Comparison of ENCODE assay signal across 4 worm cellular contexts in genomic region chrIII:6606022-6606467, ce11.
TF ChIP-seq lines count a peak whose summit lies in the region.

No protein-coding gene starts in this region.

TF ChIP-seq in whole organism, L2 larva, 48 proteins besides CTCF, POLR2A, EP300 and RAD21 (continues in another document):
- no peak for TF ChIP-seq skn-1 (tag; optimal IDR thresholded peaks at IDR 0.05; lab: Kevin White, UChicago)
- no peak for TF ChIP-seq mbf-1 (tag; optimal IDR thresholded peaks at IDR 0.05; lab: Kevin White, UChicago)
- peak; percentile 63 for TF ChIP-seq mab-5 (tag; optimal IDR thresholded peaks at IDR 0.05; lab: Kevin White, UChicago)
- TF ChIP-seq aly-2 (tag; optimal IDR thresholded peaks at IDR 0.05; lab: Kevin White, UChicago): no peak
- TF ChIP-seq ceh-16 (tag; optimal IDR thresholded peaks at IDR 0.05; lab: Kevin White, UChicago): no peak
- TF ChIP-seq unc-39 (tag; optimal IDR thresholded peaks at IDR 0.05; lab: Kevin White, UChicago): no peak
- no peak for TF ChIP-seq elt-1 (tag; optimal IDR thresholded peaks at IDR 0.05; lab: Kevin White, UChicago)
- TF ChIP-seq nhr-11 (tag; optimal IDR thresholded peaks at IDR 0.05; lab: Kevin White, UChicago): no peak
- TF ChIP-seq nhr-23 (tag; optimal IDR thresholded peaks at IDR 0.05; lab: Kevin White, UChicago): no peak
- peak; percentile 86 for TF ChIP-seq C34F6.9 (tag; optimal IDR thresholded peaks at IDR 0.05; lab: Kevin White, UChicago)
- peak; percentile 52 for TF ChIP-seq nhr-25 (tag; optimal IDR thresholded peaks at IDR 0.05; lab: Kevin White, UChicago)
- TF ChIP-seq crh-2 (tag; optimal IDR thresholded peaks at IDR 0.05; lab: Kevin White, UChicago): peak; percentile 88
- TF ChIP-seq sma-3 (GFP tag; optimal IDR thresholded peaks at IDR 0.05; lab: Kevin White, UChicago): peak; percentile 78
- no peak for TF ChIP-seq nhr-237 (tag; optimal IDR thresholded peaks at IDR 0.05; lab: Kevin White, UChicago)
- peak; percentile 86 for TF ChIP-seq unc-55 (GFP tag; optimal IDR thresholded peaks at IDR 0.05; lab: Kevin White, UChicago)
- TF ChIP-seq nhr-77 (tag; optimal IDR thresholded peaks at IDR 0.05; lab: Kevin White, UChicago): no peak
- TF ChIP-seq snpc-4 (tag; optimal IDR thresholded peaks at IDR 0.05; lab: Kevin White, UChicago): peak; percentile 77
- peak; percentile 8 for TF ChIP-seq egl-27 (tag; optimal IDR thresholded peaks at IDR 0.05; lab: Kevin White, UChicago)
- peak; percentile 82 for TF ChIP-seq nhr-6 (tag; optimal IDR thresholded peaks at IDR 0.05; lab: Kevin White, UChicago)
- no peak for TF ChIP-seq elt-3 (tag; optimal IDR thresholded peaks at IDR 0.05; lab: Kevin White, UChicago)
- peak; percentile 52 to 86 for TF ChIP-seq lsy-2 (tag; optimal IDR thresholded peaks at IDR 0.05; lab: Kevin White, UChicago)
- TF ChIP-seq ama-1 (optimal IDR thresholded peaks at IDR 0.05; lab: Kevin White, UChicago): peak; percentile 73
- TF ChIP-seq gmeb-1 (tag; optimal IDR thresholded peaks at IDR 0.05; lab: Kevin White, UChicago): peak; percentile 55
- TF ChIP-seq F13H6.1 (tag; optimal IDR thresholded peaks at IDR 0.05; lab: Kevin White, UChicago): peak; percentile 73

TF ChIP-seq in whole organism, L4 larva, 104 proteins besides CTCF, POLR2A, EP300 and RAD21 (continues in another document):
- peak; percentile 77 for TF ChIP-seq duxl-1 (tag; optimal IDR thresholded peaks at IDR 0.05; lab: Kevin White, UChicago; ENCODE audit: poor library complexity)
- no peak for TF ChIP-seq unc-39 (tag; optimal IDR thresholded peaks at IDR 0.05; lab: Kevin White, UChicago)
- peak; percentile 86 for TF ChIP-seq mes-2 (tag; optimal IDR thresholded peaks at IDR 0.05; lab: Kevin White, UChicago; ENCODE audit: poor library complexity, severe bottlenecking)
- TF ChIP-seq ceh-32 (tag; optimal IDR thresholded peaks at IDR 0.05; lab: Kevin White, UChicago; ENCODE audit: poor library complexity): no peak
- TF ChIP-seq ces-1 (GFP tag; optimal IDR thresholded peaks at IDR 0.05; lab: Kevin White, UChicago): no peak
- peak; percentile 94 for TF ChIP-seq arid-1 (GFP tag; conservative IDR thresholded peaks at IDR 0.05; lab: Robert Waterston, UW)
- no peak for TF ChIP-seq ztf-11 (tag; optimal IDR thresholded peaks at IDR 0.05; lab: Kevin White, UChicago)
- TF ChIP-seq vab-7 (GFP tag; IDR thresholded peaks at IDR 0.05; lab: Robert Waterston, UW): 0 out of 2 replicates have a peak, but pooled peaks have one; percentile 10
- TF ChIP-seq dve-1 (tag; optimal IDR thresholded peaks at IDR 0.05; lab: Kevin White, UChicago; ENCODE audit: insufficient read depth): peak; percentile 86
- peak; percentile 54 for TF ChIP-seq sdz-12 (GFP tag; optimal IDR thresholded peaks at IDR 0.05; lab: Kevin White, UChicago)
- TF ChIP-seq lin-39 (tag; optimal IDR thresholded peaks at IDR 0.05; lab: Kevin White, UChicago): no peak
- no peak for TF ChIP-seq nhr-10 (tag; optimal IDR thresholded peaks at IDR 0.05; lab: Kevin White, UChicago)
- TF ChIP-seq aly-2 (tag; optimal IDR thresholded peaks at IDR 0.05; lab: Kevin White, UChicago): no peak
- TF ChIP-seq tra-1 (GFP tag; IDR thresholded peaks at IDR 0.05; lab: Robert Waterston, UW): peak; percentile 77
- TF ChIP-seq lin-13 (GFP tag; optimal IDR thresholded peaks at IDR 0.05; lab: Kevin White, UChicago): peak; percentile 7
- TF ChIP-seq lsy-2 (tag; optimal IDR thresholded peaks at IDR 0.05; lab: Kevin White, UChicago): peak; percentile 62 to 84
- TF ChIP-seq ctbp-1 (GFP tag; IDR thresholded peaks at IDR 0.05; lab: Robert Waterston, UW): peak; percentile 66
- 0 out of 2 replicates have a peak, but pooled peaks have one; percentile 25 for TF ChIP-seq dmd-9 (GFP tag; IDR thresholded peaks at IDR 0.05; lab: Robert Waterston, UW)
- TF ChIP-seq fos-1 (tag; optimal IDR thresholded peaks at IDR 0.05; lab: Kevin White, UChicago): no peak
- no peak for TF ChIP-seq aha-1 (tag; lab: Kevin White, UChicago)
- peak; percentile 29 for TF ChIP-seq F49E8.2 (tag; optimal IDR thresholded peaks at IDR 0.05; lab: Kevin White, UChicago; ENCODE audit: borderline replicate concordance)
- TF ChIP-seq Y105C5A.15 (GFP tag; IDR thresholded peaks at IDR 0.05; lab: Robert Waterston, UW): 0 out of 2 replicates have a peak, but pooled peaks have one; percentile 44

TF ChIP-seq in whole organism, late embryonic, 69 proteins besides CTCF, POLR2A, EP300 and RAD21 (continues in another document):
- TF ChIP-seq pqm-1 (tag; optimal IDR thresholded peaks at IDR 0.05; lab: Kevin White, UChicago) (no peak), ref-2 (tag; optimal IDR thresholded peaks at IDR 0.05; lab: Kevin White, UChicago) (peak; percentile 26), odd-2 (tag; optimal IDR thresholded peaks at IDR 0.05; lab: Kevin White, UChicago) (no peak), tbx-2 (tag; optimal IDR thresholded peaks at IDR 0.05; lab: Kevin White, UChicago) (peak; percentile 3), sox-4 (tag; optimal IDR thresholded peaks at IDR 0.05; lab: Kevin White, UChicago) (no peak), C38D4.7 (GFP tag; optimal IDR thresholded peaks at IDR 0.05; lab: Kevin White, UChicago) (no peak), unc-55 (GFP tag; optimal IDR thresholded peaks at IDR 0.05; lab: Kevin White, UChicago) (peak; percentile 80), ceh-31 (tag; optimal IDR thresholded peaks at IDR 0.05; lab: Kevin White, UChicago) (peak; percentile 13), ceh-2 (tag; optimal IDR thresholded peaks at IDR 0.05; lab: Kevin White, UChicago) (no peak), ceh-9 (tag; optimal IDR thresholded peaks at IDR 0.05; lab: Kevin White, UChicago) (no peak), hlh-30 (tag; optimal IDR thresholded peaks at IDR 0.05; lab: Kevin White, UChicago; ENCODE audit: insufficient read depth) (peak; percentile 61), hlh-8 (tag; optimal IDR thresholded peaks at IDR 0.05; lab: Kevin White, UChicago) (no peak), elt-2 (tag; optimal IDR thresholded peaks at IDR 0.05; lab: Kevin White, UChicago) (no peak), ceh-45 (GFP tag; IDR thresholded peaks at IDR 0.05; lab: Robert Waterston, UW) (no peak), ceh-14 (tag; optimal IDR thresholded peaks at IDR 0.05; lab: Kevin White, UChicago) (peak; percentile 17), fkh-10 (GFP tag; optimal IDR thresholded peaks at IDR 0.05; lab: Kevin White, UChicago) (no peak), nfya-1 (tag; optimal IDR thresholded peaks at IDR 0.05; lab: Kevin White, UChicago) (peak; percentile 80), ceh-34 (tag; optimal IDR thresholded peaks at IDR 0.05; lab: Kevin White, UChicago) (no peak), ceh-18 (tag; optimal IDR thresholded peaks at IDR 0.05; lab: Kevin White, UChicago) (peak; percentile 11), mec-3 (tag; optimal IDR thresholded peaks at IDR 0.05; lab: Kevin White, UChicago; ENCODE audit: borderline replicate concordance) (no peak), nhr-232 (tag; optimal IDR thresholded peaks at IDR 0.05; lab: Kevin White, UChicago) (no peak), pag-3 (tag; optimal IDR thresholded peaks at IDR 0.05; lab: Kevin White, UChicago; ENCODE audit: borderline replicate concordance) (no peak), lin-11 (tag; optimal IDR thresholded peaks at IDR 0.05; lab: Kevin White, UChicago) (no peak), zip-5 (tag; optimal IDR thresholded peaks at IDR 0.05; lab: Kevin White, UChicago) (no peak), ahr-1 (tag; optimal IDR thresholded peaks at IDR 0.05; lab: Kevin White, UChicago) (no peak), nhr-11 (tag; optimal IDR thresholded peaks at IDR 0.05; lab: Kevin White, UChicago) (no peak)

TF ChIP-seq in whole organism, mixed stage, embryonic, 35 proteins besides CTCF, POLR2A, EP300 and RAD21:
- TF ChIP-seq nhr-12 (tag; optimal IDR thresholded peaks at IDR 0.05; lab: Kevin White, UChicago): no peak
- no peak for TF ChIP-seq sem-2 (GFP tag; optimal IDR thresholded peaks at IDR 0.05; lab: Kevin White, UChicago)
- TF ChIP-seq unc-39 (tag; optimal IDR thresholded peaks at IDR 0.05; lab: Kevin White, UChicago): no peak
- TF ChIP-seq ceh-39 (tag; optimal IDR thresholded peaks at IDR 0.05; lab: Kevin White, UChicago): peak; percentile 6
- peak; percentile 18 for TF ChIP-seq unc-62 (GFP tag; optimal IDR thresholded peaks at IDR 0.05; lab: Kevin White, UChicago)
- TF ChIP-seq cnd-1 (tag; optimal IDR thresholded peaks at IDR 0.05; lab: Kevin White, UChicago): no peak
- TF ChIP-seq ces-1 (GFP tag; optimal IDR thresholded peaks at IDR 0.05; lab: Kevin White, UChicago): peak; percentile 75
- TF ChIP-seq elt-3 (tag; optimal IDR thresholded peaks at IDR 0.05; lab: Kevin White, UChicago): no peak
- TF ChIP-seq ztf-11 (tag; optimal IDR thresholded peaks at IDR 0.05; lab: Kevin White, UChicago): no peak
- no peak for TF ChIP-seq nhr-28 (tag; optimal IDR thresholded peaks at IDR 0.05; lab: Kevin White, UChicago)
- TF ChIP-seq hlh-1 (tag; optimal IDR thresholded peaks at IDR 0.05; lab: Kevin White, UChicago): peak; percentile 83
